Fruit fly (Drosophila melanogaster): Measurements from ENCODE around the gene Naa15-16.
A peak's percentile ranks its signal among the peaks of the same experiment; 100 is the strongest.

Naa15-16 gene

DNA sequence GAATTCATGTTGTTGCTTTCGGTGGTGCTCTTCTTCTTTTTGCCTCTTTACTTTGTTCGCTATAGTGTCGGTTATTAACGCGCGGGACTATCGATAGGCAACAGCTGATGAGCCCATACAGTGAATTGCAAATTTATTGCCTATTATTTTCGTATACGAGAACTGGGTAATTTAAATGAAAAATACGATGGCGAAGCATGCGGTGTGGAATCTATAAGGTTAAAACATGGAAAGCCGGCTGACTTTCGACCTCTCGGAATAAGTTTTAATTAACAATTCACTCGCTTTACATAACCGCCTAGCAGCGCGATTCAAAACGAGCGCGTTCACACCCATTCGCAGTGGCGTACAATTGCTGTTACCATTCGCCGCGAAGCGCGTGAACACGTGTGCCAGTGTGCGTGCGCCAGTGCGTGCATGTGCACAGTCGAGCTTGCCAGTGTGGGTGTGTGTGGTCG lies at the start of gene Naa15-16, which contains the start of gene mRpS14 (continued):
- TF ChIP-seq Max (GFP tag; optimal IDR thresholded peaks at IDR 0.05) (peak; percentile 30), NC2α (GFP tag; optimal IDR thresholded peaks at IDR 0.05) (no peak), CG32767 (GFP tag; IDR thresholded peaks at IDR 0.05) (no peak), CG6765 (GFP tag; optimal IDR thresholded peaks at IDR 0.05) (no peak), Side (GFP tag; optimal IDR thresholded peaks at IDR 0.05) (no peak), Bgb (GFP tag; IDR thresholded peaks at IDR 0.05; ENCODE audit: partially characterized antibody) (peak; percentile 19; the same call in 1 of the 2 replicates), CG3407 (GFP tag; optimal IDR thresholded peaks at IDR 0.05) (no peak), HLHmδ (GFP tag; optimal IDR thresholded peaks at IDR 0.05) (peak; percentile 24), Poxn (GFP tag; IDR thresholded peaks at IDR 0.05) (no peak), CG14860 (GFP tag; IDR thresholded peaks at IDR 0.05; ENCODE audit: partially characterized antibody) (peak; percentile 42; the same call in 1 of the 3 replicates)

DNA sequence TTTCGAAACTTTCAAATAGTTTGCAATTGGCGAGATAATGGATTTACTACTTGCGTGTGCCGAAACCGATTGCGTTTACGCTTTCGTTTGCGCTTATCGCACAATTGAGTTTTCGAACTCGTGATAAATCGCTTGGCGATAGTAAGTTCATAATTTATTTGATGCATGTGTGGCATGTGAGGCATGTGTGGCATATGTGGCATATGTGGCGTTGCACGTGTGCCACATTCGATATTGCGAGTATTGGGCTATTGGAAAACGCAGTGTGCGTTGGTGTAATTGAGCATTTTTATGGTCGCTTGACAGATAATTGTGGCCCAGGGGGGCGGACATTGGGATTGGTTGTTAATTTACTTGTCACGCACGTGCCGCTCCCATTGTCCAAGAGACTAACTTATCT lies 46.0 kb upstream of the Naa15-16 start:
- TF ChIP-seq Eip74EF (GFP tag; optimal IDR thresholded peaks at IDR 0.05) (no peak), CoRest (tag; optimal IDR thresholded peaks at IDR 0.05) (no peak), Hey (tag; optimal IDR thresholded peaks at IDR 0.05) (peak; percentile 63), fu2 (GFP tag; optimal IDR thresholded peaks at IDR 0.05) (no peak), CG9727 (GFP tag; optimal IDR thresholded peaks at IDR 0.05) (no peak), twi (tag; optimal IDR thresholded peaks at IDR 0.05) (peak; percentile 95)

DNA sequence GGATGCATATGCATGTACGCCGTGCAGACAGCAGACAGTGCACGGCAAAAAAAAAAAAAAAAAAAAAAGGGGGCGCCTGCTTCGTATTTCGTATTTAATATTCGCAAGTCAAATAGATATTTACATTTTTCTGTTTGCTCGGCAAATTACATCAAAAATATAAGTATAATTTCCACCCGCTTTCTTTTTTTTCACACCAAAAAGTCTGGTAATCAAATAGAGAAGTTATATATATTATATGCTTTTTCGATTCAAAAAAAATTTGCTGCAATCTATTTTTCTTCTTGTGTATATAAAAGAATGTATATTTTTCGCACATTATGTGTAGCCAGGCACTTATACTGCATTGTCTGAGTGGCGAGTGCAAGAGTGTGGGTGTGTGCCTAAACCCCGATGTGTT lies 31.5 kb upstream of the Naa15-16 start:
- TF ChIP-seq CG4404 (GFP tag; IDR thresholded peaks at IDR 0.05), result no peak
- TF ChIP-seq Doc3 (GFP tag; IDR thresholded peaks at IDR 0.05; ENCODE audit: partially characterized antibody), result no peak
- TF ChIP-seq CG8944 (GFP tag; optimal IDR thresholded peaks at IDR 0.05), result no peak
- no peak for TF ChIP-seq CG4360 (GFP tag; IDR thresholded peaks at IDR 0.05)
- TF ChIP-seq CG6683 (GFP tag; optimal IDR thresholded peaks at IDR 0.05), result no peak
- TF ChIP-seq pho (GFP tag; optimal IDR thresholded peaks at IDR 0.05), result no peak
- TF ChIP-seq CG14710 (tag; optimal IDR thresholded peaks at IDR 0.05), result no peak
- TF ChIP-seq mam (GFP tag; optimal IDR thresholded peaks at IDR 0.05), result no peak
- no peak for TF ChIP-seq ttk (GFP tag; IDR thresholded peaks at IDR 0.05)
- TF ChIP-seq CG10565 (GFP tag; optimal IDR thresholded peaks at IDR 0.05), result no peak
- no peak for TF ChIP-seq Dfd (GFP tag; optimal IDR thresholded peaks at IDR 0.05)
- no peak for TF ChIP-seq sens-2 (GFP tag; IDR thresholded peaks at IDR 0.05)
- TF ChIP-seq grau (tag; optimal IDR thresholded peaks at IDR 0.05), result no peak
- no peak for TF ChIP-seq CG8765 (GFP tag; IDR thresholded peaks at IDR 0.05)
- TF ChIP-seq Drgx (GFP tag; IDR thresholded peaks at IDR 0.05), result no peak
- TF ChIP-seq CG14050 (GFP tag; IDR thresholded peaks at IDR 0.05), result no peak

DNA sequence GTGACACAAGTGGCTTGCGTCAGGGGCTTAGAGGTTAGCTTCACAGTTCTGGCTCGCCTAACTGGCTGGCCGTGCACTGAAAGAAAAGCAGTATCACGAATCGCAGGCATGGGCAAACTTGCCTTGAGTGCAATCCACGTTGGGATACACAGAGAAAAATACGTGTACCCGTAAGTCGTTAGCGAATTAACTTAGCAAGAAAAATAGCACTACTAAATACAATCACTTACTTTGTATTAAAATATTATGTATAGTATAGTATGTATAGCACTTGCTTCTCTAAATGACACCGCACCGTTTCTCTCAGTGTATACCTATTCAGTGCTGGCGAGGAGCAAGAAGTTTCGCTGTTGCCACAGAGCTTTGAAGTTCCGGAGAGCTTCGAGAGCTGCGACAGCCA lies 26.6 kb upstream of the Naa15-16 start:
- TF ChIP-seq grau (tag; optimal IDR thresholded peaks at IDR 0.05), result peak; percentile 54
- peak; percentile 63 for TF ChIP-seq Meics (GFP tag; optimal IDR thresholded peaks at IDR 0.05)
- TF ChIP-seq CG12071 (GFP tag; optimal IDR thresholded peaks at IDR 0.05), result peak; percentile 17
- peak; percentile 9 for TF ChIP-seq odd (GFP tag; optimal IDR thresholded peaks at IDR 0.05)
- 0 out of 2 replicates have a peak, but pooled peaks have one; percentile 19 for TF ChIP-seq ttk (GFP tag; IDR thresholded peaks at IDR 0.05)
- TF ChIP-seq cwo (GFP tag; optimal IDR thresholded peaks at IDR 0.05), result peak; percentile 42
- TF ChIP-seq cas (GFP tag; IDR thresholded peaks at IDR 0.05), result no peak
- TF ChIP-seq CG8388 (GFP tag; optimal IDR thresholded peaks at IDR 0.05), result peak; percentile 9
- 0 out of 2 replicates have a peak, but pooled peaks have one; percentile 24 for TF ChIP-seq ssp (GFP tag; IDR thresholded peaks at IDR 0.05)
- TF ChIP-seq gfzf (GFP tag; optimal IDR thresholded peaks at IDR 0.05), result no peak
- peak; percentile 48; the same call in 1 of the 2 replicates for TF ChIP-seq CG3847 (GFP tag; IDR thresholded peaks at IDR 0.05)
- peak; percentile 41 for TF ChIP-seq HHEX (GFP tag; optimal IDR thresholded peaks at IDR 0.05)
- TF ChIP-seq sug (tag; optimal IDR thresholded peaks at IDR 0.05), result peak; percentile 4
- TF ChIP-seq dimm (GFP tag; IDR thresholded peaks at IDR 0.05), result no peak
- TF ChIP-seq Dek (tag; optimal IDR thresholded peaks at IDR 0.05), result peak; percentile 34
- TF ChIP-seq CG16779 (GFP tag; IDR thresholded peaks at IDR 0.05), result no peak
- peak; percentile 22 for TF ChIP-seq Hr3 (GFP tag; optimal IDR thresholded peaks at IDR 0.05)
- TF ChIP-seq CG17361 (GFP tag; IDR thresholded peaks at IDR 0.05), result 0 out of 3 replicates have a peak, but pooled peaks have one; percentile 30

All from whole organism, embryonic.